Fruit fly (Drosophila melanogaster): ENCODE results near the gene CG16890.

CG16890 gene

dm6 chr2L:13813604-13814178 is 29.6 kb upstream of the CG16890 start, which contains the start of gene Sos (continued):
- peak; percentile 45 for TF ChIP-seq Ets97D (GFP tag; optimal IDR thresholded peaks at IDR 0.05)
- peak; percentile 56 for TF ChIP-seq BEAF-32 (GFP tag; optimal IDR thresholded peaks at IDR 0.05)
- TF ChIP-seq CG11560 (tag; IDR thresholded peaks at IDR 0.05) = peak; percentile 76; the same call in 2 of the 3 replicates
- TF ChIP-seq CG17385 (GFP tag; optimal IDR thresholded peaks at IDR 0.05) = peak; percentile 99
- TF ChIP-seq CG32767 (GFP tag; IDR thresholded peaks at IDR 0.05) = 0 out of 2 replicates have a peak, but pooled peaks have one; percentile 14
- TF ChIP-seq gfzf (GFP tag; optimal IDR thresholded peaks at IDR 0.05) = peak; percentile 94
- no peak for TF ChIP-seq CG8290 (GFP tag; optimal IDR thresholded peaks at IDR 0.05)
- no peak for TF ChIP-seq CG8290 (tag; optimal IDR thresholded peaks at IDR 0.05)
- peak; percentile 73 for TF ChIP-seq trem (tag; optimal IDR thresholded peaks at IDR 0.05)
- TF ChIP-seq Elba2 (GFP tag; optimal IDR thresholded peaks at IDR 0.05) = peak; percentile 33
- TF ChIP-seq phol (tag; optimal IDR thresholded peaks at IDR 0.05) = peak; percentile 46
- TF ChIP-seq CG13287 (GFP tag; IDR thresholded peaks at IDR 0.05; ENCODE audit: partially characterized antibody) = peak; percentile 53
- TF ChIP-seq HmgZ (tag; optimal IDR thresholded peaks at IDR 0.05) = peak; percentile 57
- peak; percentile 38 for TF ChIP-seq CG2116 (GFP tag; optimal IDR thresholded peaks at IDR 0.05)
- peak; percentile 82 for TF ChIP-seq CG4617 (GFP tag; optimal IDR thresholded peaks at IDR 0.05; ENCODE audit: borderline replicate concordance)
- peak; percentile 9 for TF ChIP-seq CG17186 (GFP tag; optimal IDR thresholded peaks at IDR 0.05)
- peak; percentile 47 for TF ChIP-seq CG17829 (tag; optimal IDR thresholded peaks at IDR 0.05)
- peak; percentile 95 for TF ChIP-seq Myb (GFP tag; optimal IDR thresholded peaks at IDR 0.05)
- peak; percentile 55 for TF ChIP-seq nmo (GFP tag; optimal IDR thresholded peaks at IDR 0.05)
- TF ChIP-seq Dip3 (GFP tag; optimal IDR thresholded peaks at IDR 0.05) = no peak
- TF ChIP-seq CG12155 (GFP tag; optimal IDR thresholded peaks at IDR 0.05) = peak; percentile 37
- TF ChIP-seq CG1529 (GFP tag; optimal IDR thresholded peaks at IDR 0.05) = no peak
- no peak for TF ChIP-seq Adf1 (GFP tag; IDR thresholded peaks at IDR 0.05)
- no peak for TF ChIP-seq CG16863 (GFP tag; optimal IDR thresholded peaks at IDR 0.05)
- peak; percentile 89 for TF ChIP-seq CG7928 (GFP tag; optimal IDR thresholded peaks at IDR 0.05)
- TF ChIP-seq Dll (GFP tag; IDR thresholded peaks at IDR 0.05; ENCODE audit: partially characterized antibody) = 0 out of 4 replicates have a peak, but pooled peaks have one; percentile 12
- no peak for TF ChIP-seq CG8944 (GFP tag; optimal IDR thresholded peaks at IDR 0.05)
- TF ChIP-seq hbn (GFP tag; IDR thresholded peaks at IDR 0.05; ENCODE audit: partially characterized antibody) = no peak
- no peak for TF ChIP-seq BtbVII (GFP tag; optimal IDR thresholded peaks at IDR 0.05)
- TF ChIP-seq CG13296 (GFP tag; optimal IDR thresholded peaks at IDR 0.05) = no peak
- TF ChIP-seq vvl (GFP tag; IDR thresholded peaks at IDR 0.05) = 0 out of 2 replicates have a peak, but pooled peaks have one; percentile 23
- no peak for TF ChIP-seq mam (GFP tag; optimal IDR thresholded peaks at IDR 0.05)
- TF ChIP-seq zfh1 (GFP tag; IDR thresholded peaks at IDR 0.05) = no peak
- TF ChIP-seq CG34224 (GFP tag; IDR thresholded peaks at IDR 0.05; ENCODE audit: partially characterized antibody) = 0 out of 3 replicates have a peak, but pooled peaks have one; percentile 30
- TF ChIP-seq CrebB (tag; optimal IDR thresholded peaks at IDR 0.05) = no peak
- peak; percentile 88 for TF ChIP-seq MESR4 (GFP tag; optimal IDR thresholded peaks at IDR 0.05)
- TF ChIP-seq knrl (GFP tag; IDR thresholded peaks at IDR 0.05; ENCODE audit: partially characterized antibody) = peak; percentile 22; the same call in 1 of the 3 replicates

DNA sequence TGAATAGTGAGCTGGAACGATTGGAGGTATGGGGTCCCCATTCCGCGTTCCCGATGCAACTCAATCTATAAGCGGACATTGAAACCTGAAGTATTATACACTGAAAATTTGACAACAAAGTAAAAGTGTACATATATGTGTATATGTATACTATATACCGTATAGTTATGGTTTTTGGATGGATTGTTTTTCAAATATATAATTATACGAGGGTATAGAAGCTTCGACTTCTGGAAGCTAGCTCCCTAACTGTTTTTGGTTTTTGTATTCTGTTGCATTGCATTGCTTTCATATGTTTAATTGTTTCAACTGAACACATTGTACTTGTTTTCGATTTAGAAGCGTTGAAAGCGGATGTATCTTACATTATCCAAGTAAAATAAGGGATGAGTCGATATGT is 29.0 kb upstream of the CG16890 start, which contains the start of gene CG16888:
Gene CG16888 (minus strand): TSS at position 101 of the 400 bp plus-strand sequence.
- TF ChIP-seq pfk (GFP tag; optimal IDR thresholded peaks at IDR 0.05) (peak; percentile 59), Abd-B (GFP tag; optimal IDR thresholded peaks at IDR 0.05) (no peak)
